ENCODE assay signal across 2 fruit fly cellular contexts in genomic region chr3R:31062344-31062964, dm6.
TF ChIP-seq lines count a peak whose summit lies in the region.

No protein-coding gene starts in this region.

TF ChIP-seq in whole organism, embryonic, 481 proteins besides CTCF, POLR2A, EP300 and RAD21 (continued from another document and continues in another):
- TF ChIP-seq slbo (GFP tag; IDR thresholded peaks at IDR 0.05; lab: Robert Waterston, UW) (0 out of 2 replicates have a peak, but pooled peaks have one; percentile 6), CG10147 (GFP tag; optimal IDR thresholded peaks at IDR 0.05; lab: Kevin White, UChicago) (no peak), ap (GFP tag; IDR thresholded peaks at IDR 0.05; lab: Robert Waterston, UW) (no peak), row (GFP tag; IDR thresholded peaks at IDR 0.05; lab: Robert Waterston, UW) (peak; percentile 36; the same call in 1 of the 3 replicates), lola (GFP tag; optimal IDR thresholded peaks at IDR 0.05; lab: Kevin White, UChicago) (peak in 1 of 3 experiments; percentile 16), eve (GFP tag; optimal IDR thresholded peaks at IDR 0.05; lab: Kevin White, UChicago) (peak in 1 of 2 experiments; percentile 62), CG8944 (GFP tag; optimal IDR thresholded peaks at IDR 0.05; lab: Kevin White, UChicago) (no peak), Deaf1 (tag; optimal IDR thresholded peaks at IDR 0.05; lab: Kevin White, UChicago) (peak; percentile 88), dimm (GFP tag; IDR thresholded peaks at IDR 0.05; lab: Robert Waterston, UW) (no peak), dysf (GFP tag; IDR thresholded peaks at IDR 0.05; lab: Robert Waterston, UW) (no peak), Aef1 (GFP tag; IDR thresholded peaks at IDR 0.05; lab: Robert Waterston, UW) (no peak), Max (GFP tag; optimal IDR thresholded peaks at IDR 0.05; lab: Kevin White, UChicago) (no peak), chinmo (GFP tag; IDR thresholded peaks at IDR 0.05; lab: Robert Waterston, UW; ENCODE audit: partially characterized antibody) (0 out of 4 replicates have a peak, but pooled peaks have one; percentile 39), CG1647 (GFP tag; optimal IDR thresholded peaks at IDR 0.05; lab: Kevin White, UChicago) (no peak), CG12391 (tag; optimal IDR thresholded peaks at IDR 0.05; lab: Kevin White, UChicago) (peak; percentile 33), gcm (GFP tag; optimal IDR thresholded peaks at IDR 0.05; lab: Kevin White, UChicago) (no peak), CoRest (tag; optimal IDR thresholded peaks at IDR 0.05; lab: Kevin White, UChicago) (peak; percentile 1), CG7928 (GFP tag; optimal IDR thresholded peaks at IDR 0.05; lab: Kevin White, UChicago) (no peak), CG2129 (GFP tag; IDR thresholded peaks at IDR 0.05; lab: Robert Waterston, UW; ENCODE audit: partially characterized antibody) (no peak), HLH3B (GFP tag; IDR thresholded peaks at IDR 0.05; lab: Robert Waterston, UW) (0 out of 2 replicates have a peak, but pooled peaks have one; percentile 6), HLH54F (GFP tag; optimal IDR thresholded peaks at IDR 0.05; lab: Kevin White, UChicago) (no peak), Spps (tag; optimal IDR thresholded peaks at IDR 0.05; lab: Kevin White, UChicago) (no peak), Scr (GFP tag; IDR thresholded peaks at IDR 0.05; lab: Robert Waterston, UW; ENCODE audit: partially characterized antibody) (no peak), Nf-YB (GFP tag; optimal IDR thresholded peaks at IDR 0.05; lab: Kevin White, UChicago) (peak; percentile 99), vvl (GFP tag; IDR thresholded peaks at IDR 0.05; lab: Robert Waterston, UW) (peak; percentile 50), bsh (GFP tag; optimal IDR thresholded peaks at IDR 0.05; lab: Kevin White, UChicago) (peak; percentile 41 to 90), yki (optimal IDR thresholded peaks at IDR 0.05; lab: Kevin White, UChicago) (no peak), ranshi (GFP tag; IDR thresholded peaks at IDR 0.05; lab: Robert Waterston, UW) (no peak), CG12659 (GFP tag; optimal IDR thresholded peaks at IDR 0.05; lab: Kevin White, UChicago) (peak; percentile 5), CG1832 (GFP tag; optimal IDR thresholded peaks at IDR 0.05; lab: Kevin White, UChicago) (no peak), Xrp1 (GFP tag; IDR thresholded peaks at IDR 0.05; lab: Robert Waterston, UW) (0 out of 2 replicates have a peak, but pooled peaks have one; percentile 20), CG2120 (GFP tag; optimal IDR thresholded peaks at IDR 0.05; lab: Kevin White, UChicago) (peak; percentile 30), tin (GFP tag; optimal IDR thresholded peaks at IDR 0.05; lab: Kevin White, UChicago) (no peak), CG4424 (GFP tag; optimal IDR thresholded peaks at IDR 0.05; lab: Kevin White, UChicago) (no peak), unpg (GFP tag; optimal IDR thresholded peaks at IDR 0.05; lab: Kevin White, UChicago) (peak; percentile 31), CG1603 (tag; optimal IDR thresholded peaks at IDR 0.05; lab: Kevin White, UChicago) (peak; percentile 22), CG6689 (GFP tag; IDR thresholded peaks at IDR 0.05; lab: Robert Waterston, UW) (0 out of 2 replicates have a peak, but pooled peaks have one; percentile 7), dpn (GFP tag; optimal IDR thresholded peaks at IDR 0.05; lab: Kevin White, UChicago) (peak in 1 of 2 experiments; percentile 10), CG13775 (GFP tag; optimal IDR thresholded peaks at IDR 0.05; lab: Kevin White, UChicago) (peak; percentile 28), dmrt11E (tag; optimal IDR thresholded peaks at IDR 0.05; lab: Kevin White, UChicago) (peak; percentile 46), CG18262 (tag; optimal IDR thresholded peaks at IDR 0.05; lab: Kevin White, UChicago) (peak; percentile 4), slp2 (GFP tag; optimal IDR thresholded peaks at IDR 0.05; lab: Kevin White, UChicago) (no peak), Nf-YC (tag; optimal IDR thresholded peaks at IDR 0.05; lab: Kevin White, UChicago) (peak; percentile 99), gem (tag; optimal IDR thresholded peaks at IDR 0.05; lab: Kevin White, UChicago) (peak; percentile 68), cg (GFP tag; optimal IDR thresholded peaks at IDR 0.05; lab: Kevin White, UChicago) (peak; percentile 95), sob (GFP tag; IDR thresholded peaks at IDR 0.05; lab: Robert Waterston, UW) (no peak), mld (GFP tag; IDR thresholded peaks at IDR 0.05; lab: Robert Waterston, UW; ENCODE audit: partially characterized antibody) (no peak), zf30C (GFP tag; optimal IDR thresholded peaks at IDR 0.05; lab: Kevin White, UChicago) (peak; percentile 72), schlank (tag; optimal IDR thresholded peaks at IDR 0.05; lab: Kevin White, UChicago) (no peak), sna (GFP tag; IDR thresholded peaks at IDR 0.05; lab: Robert Waterston, UW; ENCODE audit: partially characterized antibody) (no peak), phol (tag; optimal IDR thresholded peaks at IDR 0.05; lab: Kevin White, UChicago) (peak; percentile 11), lbe (GFP tag; optimal IDR thresholded peaks at IDR 0.05; lab: Kevin White, UChicago) (peak; percentile 48), Mad (GFP tag; optimal IDR thresholded peaks at IDR 0.05; lab: Kevin White, UChicago) (no peak), CG8924 (tag; optimal IDR thresholded peaks at IDR 0.05; lab: Kevin White, UChicago) (peak; percentile 1), Fer3 (tag; optimal IDR thresholded peaks at IDR 0.05; lab: Kevin White, UChicago) (no peak), Drgx (GFP tag; IDR thresholded peaks at IDR 0.05; lab: Robert Waterston, UW) (peak; percentile 81), aop (GFP tag; IDR thresholded peaks at IDR 0.05; lab: Robert Waterston, UW) (no peak), CG7786 (GFP tag; optimal IDR thresholded peaks at IDR 0.05; lab: Kevin White, UChicago) (no peak), Hsf (GFP tag; optimal IDR thresholded peaks at IDR 0.05; lab: Kevin White, UChicago) (peak; percentile 38), bbx (GFP tag; IDR thresholded peaks at IDR 0.05; lab: Robert Waterston, UW; ENCODE audit: partially characterized antibody) (0 out of 2 replicates have a peak, but pooled peaks have one; percentile 24), CG12155 (GFP tag; optimal IDR thresholded peaks at IDR 0.05; lab: Kevin White, UChicago) (no peak), Abd-B (GFP tag; optimal IDR thresholded peaks at IDR 0.05; lab: Kevin White, UChicago) (peak; percentile 13), Oli (tag; optimal IDR thresholded peaks at IDR 0.05; lab: Kevin White, UChicago) (peak; percentile 20), CG31388 (GFP tag; optimal IDR thresholded peaks at IDR 0.05; lab: Kevin White, UChicago) (no peak), CG11695 (GFP tag; IDR thresholded peaks at IDR 0.05; lab: Robert Waterston, UW) (no peak)

TF ChIP-seq in whole organism, prepupa, 60 proteins besides CTCF, POLR2A, EP300 and RAD21 (continued from another document):
- TF ChIP-seq CG11902 (GFP tag; optimal IDR thresholded peaks at IDR 0.05; lab: Kevin White, UChicago) (no peak), CG4318 (GFP tag; optimal IDR thresholded peaks at IDR 0.05; lab: Kevin White, UChicago) (no peak), cyc (GFP tag; optimal IDR thresholded peaks at IDR 0.05; lab: Kevin White, UChicago) (no peak), Ets21C (GFP tag; optimal IDR thresholded peaks at IDR 0.05; lab: Kevin White, UChicago) (peak; percentile 34), Lpt (GFP tag; optimal IDR thresholded peaks at IDR 0.05; lab: Kevin White, UChicago) (peak; percentile 60), Hr4 (GFP tag; optimal IDR thresholded peaks at IDR 0.05; lab: Kevin White, UChicago) (no peak), dsx (GFP tag; optimal IDR thresholded peaks at IDR 0.05; lab: Kevin White, UChicago; ENCODE audit: poor library complexity, severe bottlenecking) (peak; percentile 79), CG1621 (tag; optimal IDR thresholded peaks at IDR 0.05; lab: Kevin White, UChicago) (peak; percentile 81), CG10631 (GFP tag; optimal IDR thresholded peaks at IDR 0.05; lab: Kevin White, UChicago) (peak; percentile 36), dac (GFP tag; optimal IDR thresholded peaks at IDR 0.05; lab: Kevin White, UChicago) (no peak), CG34406 (GFP tag; optimal IDR thresholded peaks at IDR 0.05; lab: Kevin White, UChicago) (peak; percentile 66), esn (GFP tag; optimal IDR thresholded peaks at IDR 0.05; lab: Kevin White, UChicago) (peak; percentile 56), svp (GFP tag; lab: Kevin White, UChicago) (peak; percentile 76), CG31627 (GFP tag; optimal IDR thresholded peaks at IDR 0.05; lab: Kevin White, UChicago) (peak; percentile 46), Sox102F (GFP tag; optimal IDR thresholded peaks at IDR 0.05; lab: Kevin White, UChicago) (peak; percentile 63), CG11294 (GFP tag; IDR thresholded peaks at IDR 0.05; lab: Robert Waterston, UW) (peak; percentile 39; the same call in 1 of the 2 replicates), CG3919 (GFP tag; optimal IDR thresholded peaks at IDR 0.05; lab: Kevin White, UChicago) (peak; percentile 35), Met (GFP tag; optimal IDR thresholded peaks at IDR 0.05; lab: Kevin White, UChicago) (peak; percentile 63), CG8119 (GFP tag; IDR thresholded peaks at IDR 0.05; lab: Robert Waterston, UW) (peak; percentile 88), Eip75B (GFP tag; optimal IDR thresholded peaks at IDR 0.05; lab: Kevin White, UChicago) (peak; percentile 18), salr (GFP tag; optimal IDR thresholded peaks at IDR 0.05; lab: Kevin White, UChicago) (peak; percentile 50 to 72), CG3032 (tag; optimal IDR thresholded peaks at IDR 0.05; lab: Kevin White, UChicago) (peak; percentile 71), Hr38 (GFP tag; optimal IDR thresholded peaks at IDR 0.05; lab: Kevin White, UChicago) (no peak), CG8632 (GFP tag; optimal IDR thresholded peaks at IDR 0.05; lab: Kevin White, UChicago) (peak; percentile 68), OdsH (GFP tag; optimal IDR thresholded peaks at IDR 0.05; lab: Kevin White, UChicago) (peak; percentile 30), Sox14 (GFP tag; optimal IDR thresholded peaks at IDR 0.05; lab: Kevin White, UChicago) (peak; percentile 39), Smox (GFP tag; optimal IDR thresholded peaks at IDR 0.05; lab: Kevin White, UChicago) (peak; percentile 23), Eip93F (GFP tag; optimal IDR thresholded peaks at IDR 0.05; lab: Kevin White, UChicago) (peak; percentile 20), topi (GFP tag; optimal IDR thresholded peaks at IDR 0.05; lab: Kevin White, UChicago) (peak; percentile 42), Ets96B (tag; optimal IDR thresholded peaks at IDR 0.05; lab: Kevin White, UChicago) (peak; percentile 79), pdm3 (GFP tag; optimal IDR thresholded peaks at IDR 0.05; lab: Kevin White, UChicago) (peak; percentile 47), CG6854 (GFP tag; optimal IDR thresholded peaks at IDR 0.05; lab: Kevin White, UChicago) (peak; percentile 34), Blimp-1 (GFP tag; optimal IDR thresholded peaks at IDR 0.05; lab: Kevin White, UChicago) (peak; percentile 18), CG6808 (GFP tag; optimal IDR thresholded peaks at IDR 0.05; lab: Kevin White, UChicago) (peak; percentile 83), CG6276 (GFP tag; optimal IDR thresholded peaks at IDR 0.05; lab: Kevin White, UChicago) (peak; percentile 58), CG7368 (GFP tag; optimal IDR thresholded peaks at IDR 0.05; lab: Kevin White, UChicago) (peak; percentile 71), CG8319 (GFP tag; optimal IDR thresholded peaks at IDR 0.05; lab: Kevin White, UChicago) (peak; percentile 34)
TF ChIP-seq in whole organism, prepupa: peak in this region for 53.
